Fruit fly (Drosophila melanogaster) whole organism, embryonic: ENCODE results near the gene UQCR-14.
A peak's percentile ranks its signal among the peaks of the same experiment; 100 is the strongest.

Experiments
- Aef1 ChIP-seq: fragments of 200-800 bp; sonication (Bioruptor generic); IDR thresholded peaks from 3 replicates; pipeline ENCODE4 v1.3.6; 2022; ENCODE audit warnings: missing biosample characterization, missing genetic modification characterization
- Bgb ChIP-seq: fragments of 200-800 bp; sonication (Bioruptor generic); IDR thresholded peaks from 2 replicates; pipeline ENCODE4 v1.3.6; 2022; ENCODE audit warnings: missing biosample characterization, missing genetic modification characterization; ENCODE audit not compliant: partially characterized antibody
- CG10543 ChIP-seq: fragments of 200-800 bp; sonication (Bioruptor generic); optimal IDR thresholded peaks from 3 replicates; lab custom pipeline; 2017; ENCODE audit warnings: missing biosample characterization, mild to moderate bottlenecking, missing genetic modification characterization, moderate library complexity
- CG10654 ChIP-seq: fragments of 200-800 bp; sonication (Bioruptor generic); optimal IDR thresholded peaks from 2 replicates; lab custom pipeline; 2016; ENCODE audit warnings: missing biosample characterization, missing genetic modification characterization
- CG12219 ChIP-seq: fragments of 200-800 bp; sonication (Bioruptor generic); optimal IDR thresholded peaks from 3 replicates; lab custom pipeline; 2018; ENCODE audit warnings: missing biosample characterization, mild to moderate bottlenecking, missing genetic modification characterization
- CG12236 ChIP-seq: fragments of 200-800 bp; sonication (Bioruptor generic); optimal IDR thresholded peaks from 2 replicates; lab custom pipeline; 2016; ENCODE audit warnings: missing biosample characterization, missing genetic modification characterization
- CG15269 ChIP-seq: fragments of 200-800 bp; sonication (Bioruptor generic); optimal IDR thresholded peaks from 2 replicates; lab custom pipeline; 2018; ENCODE audit warnings: missing biosample characterization, mild to moderate bottlenecking, missing genetic modification characterization, moderate library complexity
- CG1529 ChIP-seq: fragments of 200-800 bp; sonication (Bioruptor generic); optimal IDR thresholded peaks from 3 replicates; lab custom pipeline; 2018; ENCODE audit warnings: missing biosample characterization, missing genetic modification characterization
- CG30431 ChIP-seq: fragments of 200-800 bp; sonication (Bioruptor generic); optimal IDR thresholded peaks from 2 replicates; lab custom pipeline; 2017; ENCODE audit warnings: missing biosample characterization, missing genetic modification characterization
- CG32532 ChIP-seq: fragments of 200-800 bp; sonication (Bioruptor generic); IDR thresholded peaks from 2 replicates; pipeline ENCODE4 v1.3.6; 2022; ENCODE audit warnings: missing biosample characterization, missing genetic modification characterization
- CG43689 ChIP-seq: fragments of 200-800 bp; sonication (Bioruptor generic); IDR thresholded peaks from 2 replicates; pipeline ENCODE4 v1.3.6; 2022; ENCODE audit warnings: missing biosample characterization, missing genetic modification characterization
- CG7987 ChIP-seq: fragments of 200-800 bp; sonication (Bioruptor generic); optimal IDR thresholded peaks from 2 replicates; lab custom pipeline; 2018; ENCODE audit warnings: missing biosample characterization, mild to moderate bottlenecking, missing genetic modification characterization, moderate library complexity
- CG8281 ChIP-seq: fragments of 200-800 bp; sonication (Bioruptor generic); optimal IDR thresholded peaks from 2 replicates; lab custom pipeline; 2018; ENCODE audit warnings: missing biosample characterization, mild to moderate bottlenecking, missing genetic modification characterization, moderate library complexity
- CG9437 ChIP-seq: fragments of 200-800 bp; sonication (Bioruptor generic); optimal IDR thresholded peaks from 2 replicates; lab custom pipeline; 2018; ENCODE audit warnings: missing biosample characterization, mild to moderate bottlenecking, missing genetic modification characterization
- D19B ChIP-seq: fragments of 200-800 bp; sonication (Bioruptor generic); optimal IDR thresholded peaks from 2 replicates; lab custom pipeline; 2017; ENCODE audit warnings: missing biosample characterization, mild to moderate bottlenecking, missing genetic modification characterization
- Dbx ChIP-seq: fragments of 200-800 bp; sonication (Bioruptor generic); IDR thresholded peaks from 3 replicates; pipeline ENCODE4 v1.3.6; 2022; ENCODE audit warnings: missing biosample characterization, missing genetic modification characterization
- Dip2 ChIP-seq: fragments of 200-800 bp; sonication (Bioruptor generic); IDR thresholded peaks from 2 replicates; pipeline ENCODE4 v1.3.6; 2022; ENCODE audit warnings: missing biosample characterization, missing genetic modification characterization
- Dref ChIP-seq: fragments of 200-800 bp; sonication (Bioruptor generic); IDR thresholded peaks from 2 replicates; pipeline ENCODE4 v1.3.6; 2022; ENCODE audit warnings: missing biosample characterization, missing genetic modification characterization
- Elba2 ChIP-seq: fragments of 200-800 bp; sonication (Bioruptor generic); optimal IDR thresholded peaks from 3 replicates; lab custom pipeline; 2016; ENCODE audit warnings: missing biosample characterization, missing genetic modification characterization
- Ets97D ChIP-seq: fragments of 200-800 bp; sonication (Bioruptor generic); optimal IDR thresholded peaks from 3 replicates; lab custom pipeline; 2016; ENCODE audit warnings: missing biosample characterization, missing genetic modification characterization
- HHEX ChIP-seq: fragments of 200-800 bp; sonication (Bioruptor generic); optimal IDR thresholded peaks from 3 replicates; lab custom pipeline; 2017; ENCODE audit warnings: missing biosample characterization, mild to moderate bottlenecking, missing genetic modification characterization, missing genetic modification reagents
- Hand ChIP-seq: fragments of 200-800 bp; sonication (Bioruptor generic); optimal IDR thresholded peaks from 2 replicates; lab custom pipeline; 2017; ENCODE audit warnings: mild to moderate bottlenecking, missing biosample characterization, missing genetic modification reagents, missing genetic modification characterization
- Lpt ChIP-seq: fragments of >200 bp; optimal IDR thresholded peaks from 2 replicates; lab custom pipeline; 2018; ENCODE audit warnings: missing biosample characterization, missing genetic modification characterization
- Max ChIP-seq: fragments of 200-800 bp; sonication (Bioruptor generic); optimal IDR thresholded peaks from 2 replicates; lab custom pipeline; 2016; ENCODE audit warnings: missing biosample characterization, mild to moderate bottlenecking, missing genetic modification characterization
- Mes4 ChIP-seq: fragments of 200-800 bp; sonication (Bioruptor generic); optimal IDR thresholded peaks from 2 replicates; lab custom pipeline; 2016; ENCODE audit warnings: missing biosample characterization, missing genetic modification characterization
- NfI ChIP-seq: fragments of 200-800 bp; sonication (Bioruptor generic); optimal IDR thresholded peaks from 3 replicates; lab custom pipeline; 2018; ENCODE audit warnings: missing biosample characterization, mild to moderate bottlenecking, missing genetic modification characterization, moderate library complexity
- Opbp ChIP-seq: fragments of 200-800 bp; sonication (Bioruptor generic); IDR thresholded peaks from 3 replicates; pipeline ENCODE4 v1.3.6; 2022; ENCODE audit warnings: missing biosample characterization, missing genetic modification characterization; ENCODE audit not compliant: partially characterized antibody
- Ptx1 ChIP-seq: fragments of 200-800 bp; sonication (Bioruptor generic); IDR thresholded peaks from 2 replicates; pipeline ENCODE4 v1.3.6; 2022; ENCODE audit warnings: missing biosample characterization, missing genetic modification characterization
- Ravus ChIP-seq: fragments of 200-800 bp; sonication (Bioruptor generic); IDR thresholded peaks from 2 replicates; pipeline ENCODE4 v1.3.6; 2022; ENCODE audit warnings: missing biosample characterization, missing genetic modification characterization
- Ssrp ChIP-seq: fragments of 200-800 bp; sonication (Bioruptor generic); optimal IDR thresholded peaks from 2 replicates; lab custom pipeline; 2018; ENCODE audit warnings: missing biosample characterization, mild to moderate bottlenecking, missing genetic modification characterization, moderate library complexity
- aop ChIP-seq: fragments of 200-800 bp; sonication (Bioruptor generic); IDR thresholded peaks from 2 replicates; pipeline ENCODE4 v1.3.6; 2022; ENCODE audit warnings: missing biosample characterization, missing genetic modification characterization
- ara ChIP-seq: fragments of 200-800 bp; sonication (Bioruptor generic); IDR thresholded peaks from 2 replicates; pipeline ENCODE4 v1.3.6; 2022; ENCODE audit warnings: missing biosample characterization, missing genetic modification characterization
- dan ChIP-seq: fragments of 200-800 bp; sonication (Bioruptor generic); IDR thresholded peaks from 2 replicates; pipeline ENCODE4 v1.3.6; 2022; ENCODE audit warnings: missing biosample characterization, missing genetic modification characterization
- dmrt11E ChIP-seq: fragments of 200-800 bp; sonication (Bioruptor generic); optimal IDR thresholded peaks from 3 replicates; lab custom pipeline; 2018; ENCODE audit warnings: missing biosample characterization, mild to moderate bottlenecking, missing genetic modification characterization, moderate library complexity
- exex ChIP-seq: fragments of 200-800 bp; sonication (Bioruptor generic); optimal IDR thresholded peaks from 4 replicates; lab custom pipeline; 2018; ENCODE audit warnings: missing biosample characterization, mild to moderate bottlenecking, missing genetic modification characterization, moderate library complexity
- fu2 ChIP-seq: fragments of 200-800 bp; sonication (Bioruptor generic); optimal IDR thresholded peaks from 2 replicates; lab custom pipeline; 2016; ENCODE audit warnings: missing biosample characterization, missing genetic modification characterization
- gsb-n ChIP-seq: fragments of 200-800 bp; sonication (Bioruptor generic); optimal IDR thresholded peaks from 3 replicates; lab custom pipeline; 2018; ENCODE audit warnings: missing biosample characterization, mild to moderate bottlenecking, missing genetic modification characterization
- ham ChIP-seq: fragments of 200-800 bp; sonication (Bioruptor generic); IDR thresholded peaks from 2 replicates; pipeline ENCODE4 v1.3.6; 2022; ENCODE audit warnings: missing biosample characterization, missing genetic modification characterization
- jumu ChIP-seq: fragments of 200-800 bp; sonication (Bioruptor generic); optimal IDR thresholded peaks from 3 replicates; lab custom pipeline; 2016; ENCODE audit warnings: missing biosample characterization, missing genetic modification characterization
- knrl ChIP-seq: fragments of 200-800 bp; sonication (Bioruptor generic); IDR thresholded peaks from 3 replicates; pipeline ENCODE4 v1.3.6; 2022; ENCODE audit warnings: missing biosample characterization, missing genetic modification characterization; ENCODE audit not compliant: partially characterized antibody
- lbe ChIP-seq: fragments of 200-800 bp; sonication (Bioruptor generic); optimal IDR thresholded peaks from 2 replicates; lab custom pipeline; 2016; ENCODE audit warnings: missing biosample characterization, mild to moderate bottlenecking, missing genetic modification characterization
- mirr ChIP-seq: fragments of 200-800 bp; sonication (Bioruptor generic); optimal IDR thresholded peaks from 3 replicates; lab custom pipeline; 2018; ENCODE audit warnings: missing biosample characterization, mild to moderate bottlenecking, missing genetic modification characterization
- onecut ChIP-seq: fragments of 200-800 bp; sonication (Bioruptor generic); IDR thresholded peaks from 2 replicates; pipeline ENCODE4 v1.3.6; 2022; ENCODE audit warnings: missing biosample characterization, missing genetic modification characterization
- peb ChIP-seq: fragments of 200-800 bp; sonication (Bioruptor generic); IDR thresholded peaks from 2 replicates; pipeline ENCODE4 v1.3.6; 2022; ENCODE audit warnings: missing biosample characterization, missing genetic modification characterization
- prd ChIP-seq, 3 experiments: fragments of >200 bp in 2 of 3; fragments of 200-800 bp in 1 of 3; sonication (Bioruptor generic) in 1 of 3; optimal IDR thresholded peaks in 2 of 3; IDR thresholded peaks in 1 of 3; 2 replicates in 2 of 3; 3 replicates in 1 of 3; pipeline versions ENCODE4 v1.3.6 to Lab custom; 2017 to 2022; ENCODE audit warnings: missing biosample characterization in 1 of 3, missing genetic modification characterization in 1 of 3
- sc ChIP-seq, 3 experiments: fragments of >200 bp in 2 of 3; fragments of 200-800 bp in 1 of 3; sonication (Bioruptor generic) in 1 of 3; optimal IDR thresholded peaks; 2 replicates in 2 of 3; 3 replicates in 1 of 3; lab custom pipeline; 2017; ENCODE audit warnings: mild to moderate bottlenecking in 1 of 3, missing biosample characterization in 1 of 3, missing genetic modification characterization in 1 of 3, missing genetic modification reagents in 1 of 3
- sd ChIP-seq: fragments of 200-800 bp; sonication (Bioruptor generic); optimal IDR thresholded peaks from 3 replicates; lab custom pipeline; 2018; ENCODE audit warnings: missing biosample characterization, mild to moderate bottlenecking, missing genetic modification characterization, moderate library complexity
- sob ChIP-seq: fragments of 200-800 bp; sonication (Bioruptor generic); IDR thresholded peaks from 2 replicates; pipeline ENCODE4 v1.3.6; 2022; ENCODE audit warnings: missing biosample characterization, missing genetic modification characterization
- vvl ChIP-seq: fragments of 200-800 bp; sonication (Bioruptor generic); IDR thresholded peaks from 2 replicates; pipeline ENCODE4 v1.3.6; 2022; ENCODE audit warnings: missing biosample characterization, missing genetic modification characterization

UQCR-14 gene

dm6 chrX:16318858-16319557 lies 32.9 kb downstream of the UQCR-14 start (continued):
- no peak for TF ChIP-seq fu2 (GFP tag; lab: Kevin White, UChicago)
- no peak for TF ChIP-seq exex
- TF ChIP-seq aop (GFP tag; lab: Robert Waterston, UW): no peak
- TF ChIP-seq HHEX (GFP tag; lab: Kevin White, UChicago): no peak
- no peak for TF ChIP-seq D19B
- TF ChIP-seq CG30431 (GFP tag; lab: Kevin White, UChicago): no peak
- no peak for TF ChIP-seq CG32532 (GFP tag; lab: Robert Waterston, UW)
- no peak for TF ChIP-seq Ets97D
- no peak for TF ChIP-seq Dref (GFP tag; lab: Robert Waterston, UW)
- TF ChIP-seq CG10543 (GFP tag; lab: Kevin White, UChicago): peak; percentile 65
- TF ChIP-seq Aef1: no peak
- no peak for TF ChIP-seq CG8281 (tag; lab: Kevin White, UChicago)
- peak; percentile 96 for TF ChIP-seq sd (tag; lab: Kevin White, UChicago)
- no peak for TF ChIP-seq prd (optimal IDR thresholded peaks at IDR 0.05; lab: Kevin White, UChicago)
- TF ChIP-seq prd (GFP tag; IDR thresholded peaks at IDR 0.05; lab: Robert Waterston, UW): no peak
- TF ChIP-seq Dip2 (GFP tag; lab: Robert Waterston, UW): no peak
- no peak for TF ChIP-seq sc (optimal IDR thresholded peaks at IDR 0.05; lab: Kevin White, UChicago)
- TF ChIP-seq sc (GFP tag; optimal IDR thresholded peaks at IDR 0.05; lab: Kevin White, UChicago): no peak
- no peak for TF ChIP-seq CG12236 (GFP tag; lab: Kevin White, UChicago)
- TF ChIP-seq Mes4 (GFP tag; lab: Kevin White, UChicago): peak; percentile 17
- peak; percentile 75 for TF ChIP-seq Elba2 (GFP tag; lab: Kevin White, UChicago)
- no peak for TF ChIP-seq Ssrp (tag; lab: Kevin White, UChicago)
- TF ChIP-seq CG10654: no peak
- no peak for TF ChIP-seq Max (GFP tag; lab: Kevin White, UChicago)
- peak; percentile 29; the same call in 1 of the 3 replicates for TF ChIP-seq knrl (GFP tag; lab: Robert Waterston, UW)
- TF ChIP-seq Ravus: no peak
- TF ChIP-seq CG7987 (GFP tag; lab: Kevin White, UChicago): peak; percentile 35
- no peak for TF ChIP-seq vvl (GFP tag; lab: Robert Waterston, UW)
- peak; percentile 82 for TF ChIP-seq mirr
- TF ChIP-seq Hand (GFP tag; lab: Kevin White, UChicago): no peak
- peak; percentile 78 for TF ChIP-seq onecut (GFP tag; lab: Robert Waterston, UW)
- TF ChIP-seq dmrt11E (tag; lab: Kevin White, UChicago): no peak
- no peak for TF ChIP-seq CG9437 (GFP tag; lab: Kevin White, UChicago)
- TF ChIP-seq lbe: peak; percentile 28
- peak; percentile 49; the same call in 2 of the 3 replicates for TF ChIP-seq Opbp (GFP tag; lab: Robert Waterston, UW)
- TF ChIP-seq peb (GFP tag; lab: Robert Waterston, UW): no peak
- no peak for TF ChIP-seq sob (GFP tag; lab: Robert Waterston, UW)
- TF ChIP-seq CG15269: no peak
- TF ChIP-seq Lpt (GFP tag; lab: Kevin White, UChicago): no peak
- TF ChIP-seq ara (GFP tag; lab: Robert Waterston, UW): no peak
- peak; percentile 21; the same call in 1 of the 3 replicates for TF ChIP-seq Dbx
- TF ChIP-seq CG43689 (GFP tag; lab: Robert Waterston, UW): no peak
- no peak for TF ChIP-seq jumu (GFP tag; lab: Kevin White, UChicago)
- peak; percentile 49; the same call in 1 of the 2 replicates for TF ChIP-seq Bgb
- no peak for TF ChIP-seq CG1529 (GFP tag; lab: Kevin White, UChicago)
- TF ChIP-seq Ptx1 (GFP tag; lab: Robert Waterston, UW): no peak
- TF ChIP-seq gsb-n (tag; lab: Kevin White, UChicago): no peak
- no peak for TF ChIP-seq dan
- no peak for TF ChIP-seq ham
- no peak for TF ChIP-seq NfI (GFP tag; lab: Kevin White, UChicago)
- TF ChIP-seq CG12219 (GFP tag; lab: Kevin White, UChicago): no peak
